Fruit fly (Drosophila melanogaster) whole organism: Measurements from ENCODE around the gene CG34425.

Experiments
- CG8478 ChIP-seq: fragments of >200 bp; optimal IDR thresholded peaks from 2 replicates; lab custom pipeline; 2018; ENCODE audit warnings: inconsistent platforms
- Dll ChIP-seq: fragments of >200 bp; optimal IDR thresholded peaks from 2 replicates; lab custom pipeline; 2017
- EcR ChIP-seq, 2 experiments: fragments of >200 bp; optimal IDR thresholded peaks; 2 replicates each; lab custom pipeline; 2017; ENCODE audit warnings: missing biosample characterization in 2 of 2, missing genetic modification characterization in 2 of 2, missing genetic modification reagents in 2 of 2
- usp ChIP-seq: fragments of >200 bp; optimal IDR thresholded peaks from 2 replicates; lab custom pipeline; 2017; ENCODE audit warnings: missing biosample characterization, missing genetic modification characterization, mixed read lengths

DNA sequence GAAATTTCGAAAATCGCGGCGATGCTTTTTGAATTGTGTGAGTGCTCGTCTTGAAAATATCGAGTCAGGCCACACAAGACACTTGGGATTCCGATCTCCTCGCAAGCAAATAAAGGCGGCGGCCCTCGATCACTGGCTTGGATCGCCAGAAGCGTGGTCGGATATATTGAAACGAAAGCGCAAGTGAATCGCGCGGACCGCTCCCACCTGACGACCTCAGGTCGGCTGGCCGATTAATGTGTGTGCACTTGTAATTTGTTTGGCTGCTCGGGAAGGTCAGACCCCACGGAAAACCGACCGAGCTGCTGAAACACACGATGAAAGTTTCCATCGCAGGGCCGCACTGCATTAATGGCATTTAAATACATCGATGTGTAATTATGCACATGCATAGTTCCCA, 30.8 kb downstream of the CG34425 start:
- TF ChIP-seq usp (GFP tag; lab: Kevin White, UChicago) (no peak), CG8478 (lab: Kevin White, UChicago) (no peak), Dll (lab: Kevin White, UChicago) (no peak), EcR (GFP tag; optimal IDR thresholded peaks at IDR 0.05; lab: Kevin White, UChicago) (no peak)
